Worm (Caenorhabditis elegans) whole organism, late embryonic: Measurements from ENCODE around the gene hot-9.

Experiments used
- C38D4.7 ChIP-seq: fragments of 200-800 bp; sonication (Bioruptor generic); optimal IDR thresholded peaks from 2 replicates; lab custom pipeline; 2018; ENCODE audit warnings: mild to moderate bottlenecking, missing genetic modification characterization, moderate library complexity, missing compliant biosample characterization
- K02D7.2 ChIP-seq: sonication (generic microtip); optimal IDR thresholded peaks from 2 replicates; lab custom pipeline; 2017; ENCODE audit warnings: mild to moderate bottlenecking, missing genetic modification characterization, missing compliant biosample characterization
- T23F11.4 ChIP-seq: fragments of 200-800 bp; sonication (Bioruptor generic); optimal IDR thresholded peaks from 2 replicates; lab custom pipeline; 2018; ENCODE audit warnings: mild to moderate bottlenecking, missing genetic modification characterization, missing compliant biosample characterization
- Y22D7AL.16 ChIP-seq: sonication (generic microtip); optimal IDR thresholded peaks from 2 replicates; lab custom pipeline; 2016; ENCODE audit warnings: missing genetic modification characterization, missing compliant biosample characterization
- ahr-1 ChIP-seq: sonication (generic microtip); optimal IDR thresholded peaks from 2 replicates; lab custom pipeline; 2016; ENCODE audit warnings: missing genetic modification characterization, missing compliant biosample characterization
- ceh-18 ChIP-seq: sonication (generic microtip); optimal IDR thresholded peaks from 2 replicates; lab custom pipeline; 2016; ENCODE audit warnings: missing genetic modification characterization, missing compliant biosample characterization
- ceh-19 ChIP-seq: fragments of 200-800 bp; sonication (Bioruptor generic); optimal IDR thresholded peaks from 2 replicates; lab custom pipeline; 2018; ENCODE audit warnings: mild to moderate bottlenecking, missing genetic modification characterization, missing compliant biosample characterization
- ceh-2 ChIP-seq: sonication (generic microtip); optimal IDR thresholded peaks from 2 replicates; lab custom pipeline; 2016; ENCODE audit warnings: missing genotype, missing genetic modification characterization, missing compliant biosample characterization
- ceh-22 ChIP-seq: sonication (generic microtip); optimal IDR thresholded peaks from 2 replicates; lab custom pipeline; 2017; ENCODE audit warnings: missing biosample characterization, missing genetic modification characterization
- ceh-30 ChIP-seq: fragments of 150-350 bp; optimal IDR thresholded peaks from 2 replicates; lab custom pipeline; 2014; ENCODE audit warnings: missing biosample characterization, missing genetic modification characterization
- ceh-31 ChIP-seq: sonication (generic microtip); optimal IDR thresholded peaks from 2 replicates; lab custom pipeline; 2016; ENCODE audit warnings: missing genetic modification characterization, missing compliant biosample characterization
- ceh-34 ChIP-seq: sonication (generic microtip); optimal IDR thresholded peaks from 2 replicates; lab custom pipeline; 2016; ENCODE audit warnings: mild to moderate bottlenecking, missing genetic modification characterization, missing compliant biosample characterization
- ceh-48 ChIP-seq: sonication (generic microtip); optimal IDR thresholded peaks from 2 replicates; lab custom pipeline; 2016; ENCODE audit warnings: missing genetic modification characterization, inconsistent platforms, missing compliant biosample characterization
- ceh-6 ChIP-seq: fragments of 200-800 bp; sonication (Bioruptor generic); optimal IDR thresholded peaks from 2 replicates; lab custom pipeline; 2018; ENCODE audit warnings: mild to moderate bottlenecking, missing genetic modification characterization, missing compliant biosample characterization
- che-1 ChIP-seq: sonication (generic microtip); optimal IDR thresholded peaks from 2 replicates; lab custom pipeline; 2016; ENCODE audit warnings: mild to moderate bottlenecking, missing genetic modification characterization, missing compliant biosample characterization
- dve-1 ChIP-seq: sonication (generic microtip); optimal IDR thresholded peaks from 2 replicates; lab custom pipeline; 2017; ENCODE audit warnings: antibody characterized with exemption, mild to moderate bottlenecking, missing genetic modification characterization, missing compliant biosample characterization
- elt-2 ChIP-seq: sonication (generic microtip); optimal IDR thresholded peaks from 2 replicates; lab custom pipeline; 2016; ENCODE audit warnings: missing genetic modification reagents, missing genetic modification characterization, missing compliant biosample characterization
- fax-1 ChIP-seq: sonication (generic microtip); optimal IDR thresholded peaks from 2 replicates; lab custom pipeline; 2016; ENCODE audit warnings: missing genotype, missing genetic modification characterization, missing compliant biosample characterization
- fkh-6 ChIP-seq: sonication (generic microtip); optimal IDR thresholded peaks from 2 replicates; lab custom pipeline; 2016; ENCODE audit warnings: missing genetic modification characterization, missing compliant biosample characterization
- gmeb-2 ChIP-seq: sonication (generic microtip); optimal IDR thresholded peaks from 2 replicates; lab custom pipeline; 2016; ENCODE audit warnings: missing genetic modification characterization, inconsistent platforms, missing compliant biosample characterization
- hlh-13 ChIP-seq: fragments of 200-800 bp; sonication (Bioruptor generic); optimal IDR thresholded peaks from 2 replicates; lab custom pipeline; 2018; ENCODE audit warnings: mild to moderate bottlenecking, missing genetic modification characterization, missing compliant biosample characterization
- hlh-30 ChIP-seq: sonication (generic microtip); optimal IDR thresholded peaks from 2 replicates; lab custom pipeline; 2017; ENCODE audit warnings: antibody characterized with exemption, missing genetic modification characterization, missing compliant biosample characterization; ENCODE audit not compliant: insufficient read depth
- hlh-8 ChIP-seq: sonication (generic microtip); optimal IDR thresholded peaks from 2 replicates; lab custom pipeline; 2016; ENCODE audit warnings: missing genotype, missing genetic modification characterization, missing compliant biosample characterization
- nfya-1 ChIP-seq: sonication (generic microtip); optimal IDR thresholded peaks from 2 replicates; lab custom pipeline; 2017; ENCODE audit warnings: missing genetic modification characterization, mild to moderate bottlenecking, missing compliant biosample characterization, antibody characterized with exemption, moderate library complexity
- nhr-11 ChIP-seq: fragments of 150-350 bp; optimal IDR thresholded peaks from 2 replicates; lab custom pipeline; 2014; ENCODE audit warnings: missing biosample characterization, missing genetic modification characterization
- nhr-232 ChIP-seq: sonication (generic microtip); optimal IDR thresholded peaks from 2 replicates; lab custom pipeline; 2016; ENCODE audit warnings: missing genetic modification characterization, missing compliant biosample characterization
- pat-9 ChIP-seq: fragments of 200-800 bp; sonication (Bioruptor generic); optimal IDR thresholded peaks from 2 replicates; lab custom pipeline; 2018; ENCODE audit warnings: mild to moderate bottlenecking, missing genetic modification characterization, moderate library complexity, missing compliant biosample characterization
- pax-1 ChIP-seq: fragments of 150-350 bp; optimal IDR thresholded peaks from 2 replicates; lab custom pipeline; 2014; ENCODE audit warnings: missing biosample characterization, missing genetic modification characterization
- pha-2 ChIP-seq: sonication (generic microtip); optimal IDR thresholded peaks from 2 replicates; lab custom pipeline; 2017; ENCODE audit warnings: mild to moderate bottlenecking, missing genetic modification characterization, missing compliant biosample characterization
- pqm-1 ChIP-seq: sonication (generic microtip); optimal IDR thresholded peaks from 2 replicates; lab custom pipeline; 2016; ENCODE audit warnings: missing genetic modification characterization, missing compliant biosample characterization
- ref-2 ChIP-seq: sonication (generic microtip); optimal IDR thresholded peaks from 2 replicates; lab custom pipeline; 2016; ENCODE audit warnings: missing genetic modification characterization, missing compliant biosample characterization
- sdc-2 ChIP-seq: sonication (generic microtip); optimal IDR thresholded peaks from 2 replicates; lab custom pipeline; 2016; ENCODE audit warnings: missing genotype, missing genetic modification characterization, missing compliant biosample characterization
- sox-2 ChIP-seq: fragments of 200-800 bp; sonication (Bioruptor generic); IDR thresholded peaks from 2 replicates; pipeline ENCODE4 v1.3.6; 2022; ENCODE audit warnings: missing genetic modification reagents, missing genetic modification characterization, missing compliant biosample characterization
- sox-4 ChIP-seq: sonication (generic microtip); optimal IDR thresholded peaks from 2 replicates; lab custom pipeline; 2017; ENCODE audit warnings: mild to moderate bottlenecking, missing genetic modification characterization, inconsistent platforms, missing compliant biosample characterization
- syd-9 ChIP-seq: sonication (generic microtip); optimal IDR thresholded peaks from 2 replicates; lab custom pipeline; 2016; ENCODE audit warnings: mild to moderate bottlenecking, missing genetic modification characterization, moderate library complexity, missing compliant biosample characterization
- tbx-2 ChIP-seq: sonication (generic microtip); optimal IDR thresholded peaks from 2 replicates; lab custom pipeline; 2016; ENCODE audit warnings: missing genetic modification characterization, missing compliant biosample characterization
- tbx-7 ChIP-seq: sonication (generic microtip); optimal IDR thresholded peaks from 2 replicates; lab custom pipeline; 2016; ENCODE audit warnings: missing genotype, missing genetic modification characterization, missing compliant biosample characterization
- ttx-3 ChIP-seq: sonication (generic microtip); optimal IDR thresholded peaks from 2 replicates; lab custom pipeline; 2016; ENCODE audit warnings: missing genetic modification reagents, missing genetic modification characterization, missing compliant biosample characterization
- unc-3 ChIP-seq, 2 experiments: fragments of 200-800 bp in 1 of 2; sonication (Bioruptor generic) in 1 of 2; sonication (generic microtip) in 1 of 2; conservative IDR thresholded peaks in 1 of 2; optimal IDR thresholded peaks in 1 of 2; 2 replicates each; pipeline versions ENCODE4 v1.3.6 to Lab custom; 2016 to 2022; ENCODE audit warnings: missing compliant biosample characterization in 2 of 2, missing genetic modification characterization in 2 of 2, missing genetic modification reagents in 1 of 2
- unc-42 ChIP-seq: sonication (generic microtip); optimal IDR thresholded peaks from 2 replicates; lab custom pipeline; 2016; ENCODE audit warnings: missing genotype, missing genetic modification characterization, missing compliant biosample characterization
- unc-55 ChIP-seq: sonication (generic microtip); optimal IDR thresholded peaks from 2 replicates; lab custom pipeline; 2017; ENCODE audit warnings: missing biosample characterization, missing genetic modification reagents, missing genetic modification characterization
- zip-5 ChIP-seq: sonication (generic microtip); optimal IDR thresholded peaks from 2 replicates; lab custom pipeline; 2016; ENCODE audit warnings: missing genetic modification characterization, missing compliant biosample characterization

Gene hot-9

ce11 chrIV:5081122-5081521 is 35.8 kb upstream of the hot-9 start:
- no peak for TF ChIP-seq gmeb-2
- TF ChIP-seq tbx-2 (tag; lab: Kevin White, UChicago), result peak; percentile 13
- TF ChIP-seq tbx-7 (tag; lab: Kevin White, UChicago), result no peak
- TF ChIP-seq ceh-22, result no peak
- no peak for TF ChIP-seq fkh-6

- peak; percentile 36 for TF ChIP-seq nfya-1 (tag; lab: Kevin White, UChicago)
- TF ChIP-seq gmeb-2, result no peak
- TF ChIP-seq hlh-8 (tag; lab: Kevin White, UChicago), result peak; percentile 53
- TF ChIP-seq fax-1 (tag; lab: Kevin White, UChicago), result no peak
- peak; percentile 9 for TF ChIP-seq unc-42 (tag; lab: Kevin White, UChicago)
Observed at ce11 chrIV:5078846-5079245, 33.6 kb upstream of the hot-9 start.

- TF ChIP-seq sox-2 (no peak), elt-2 (tag; lab: Kevin White, UChicago) (no peak), ahr-1 (tag; lab: Kevin White, UChicago) (no peak), ttx-3 (tag; lab: Kevin White, UChicago) (no peak), nfya-1 (tag; lab: Kevin White, UChicago) (peak; percentile 74), pha-2 (tag; lab: Kevin White, UChicago) (no peak), dve-1 (no peak), pqm-1 (no peak), che-1 (tag; lab: Kevin White, UChicago) (no peak), ceh-34 (no peak), ceh-48 (tag; lab: Kevin White, UChicago) (no peak), sdc-2 (no peak), pat-9 (tag; lab: Kevin White, UChicago) (no peak), sox-4 (tag; lab: Kevin White, UChicago) (no peak), pax-1 (tag; lab: Kevin White, UChicago) (no peak), C38D4.7 (GFP tag; lab: Kevin White, UChicago) (no peak), unc-3 (GFP tag; conservative IDR thresholded peaks at IDR 0.05; lab: Robert Waterston, UW) (no peak), unc-3 (tag; optimal IDR thresholded peaks at IDR 0.05; lab: Kevin White, UChicago) (no peak), nhr-232 (tag; lab: Kevin White, UChicago) (no peak), T23F11.4 (GFP tag; lab: Kevin White, UChicago) (no peak), unc-55 (GFP tag; lab: Kevin White, UChicago) (peak; percentile 18), ceh-19 (GFP tag; lab: Kevin White, UChicago) (no peak), ceh-31 (peak; percentile 18), ceh-6 (GFP tag; lab: Kevin White, UChicago) (no peak), hlh-13 (GFP tag; lab: Kevin White, UChicago) (no peak), K02D7.2 (no peak), hlh-8 (tag; lab: Kevin White, UChicago) (no peak), zip-5 (tag; lab: Kevin White, UChicago) (no peak), syd-9 (tag; lab: Kevin White, UChicago) (no peak), ceh-18 (tag; lab: Kevin White, UChicago) (no peak), ceh-30 (tag; lab: Kevin White, UChicago) (no peak), ceh-22 (no peak), ceh-2 (tag; lab: Kevin White, UChicago) (no peak), hlh-30 (tag; lab: Kevin White, UChicago) (no peak), tbx-7 (tag; lab: Kevin White, UChicago) (no peak), tbx-2 (tag; lab: Kevin White, UChicago) (peak; percentile 26), ref-2 (peak; percentile 61), Y22D7AL.16 (tag; lab: Kevin White, UChicago) (peak; percentile 16), nhr-11 (no peak), fkh-6 (no peak), gmeb-2 (no peak)
Observed at ce11 chrIV:5077918-5078317, 32.6 kb upstream of the hot-9 start.
